Worm (Caenorhabditis elegans): Measurements from ENCODE around the gene C25F9.5.
A peak's percentile ranks its signal among the peaks of the same experiment; 100 is the strongest.

C25F9.5 gene

DNA sequence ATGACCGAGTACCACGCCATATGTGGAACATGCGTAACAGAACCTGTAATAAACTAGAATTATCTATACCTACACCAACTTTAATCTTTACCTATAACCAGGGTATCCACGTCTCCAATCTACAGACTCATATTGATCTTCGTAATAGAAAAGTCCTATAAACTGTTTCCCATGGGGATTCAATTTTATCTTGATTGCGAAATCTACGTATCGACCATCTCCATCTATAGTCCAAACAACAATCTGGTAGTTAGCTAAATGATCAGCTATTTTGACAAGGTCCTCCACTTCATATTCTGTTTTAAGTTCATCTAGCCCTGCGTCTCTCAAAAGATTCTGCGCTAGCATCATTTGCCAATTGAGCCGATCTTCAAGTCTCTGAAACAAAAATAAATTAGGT is 18.9 kb upstream of the C25F9.5 start:
- TF ChIP-seq rnt-1 (tag; optimal IDR thresholded peaks at IDR 0.05) = peak; percentile 38
- no peak for TF ChIP-seq nhr-76 (tag; optimal IDR thresholded peaks at IDR 0.05)
- no peak for TF ChIP-seq ceh-8 (GFP tag; optimal IDR thresholded peaks at IDR 0.05)
- no peak for TF ChIP-seq lin-39 (tag; optimal IDR thresholded peaks at IDR 0.05)
- TF ChIP-seq C04F5.9 (tag; optimal IDR thresholded peaks at IDR 0.05) = no peak
- no peak for TF ChIP-seq xbp-1 (tag; optimal IDR thresholded peaks at IDR 0.05)
- TF ChIP-seq nhr-28 (tag; optimal IDR thresholded peaks at IDR 0.05) = no peak
- TF ChIP-seq unc-62 (GFP tag; optimal IDR thresholded peaks at IDR 0.05) = no peak
- TF ChIP-seq vab-15 (tag; optimal IDR thresholded peaks at IDR 0.05) = no peak
- TF ChIP-seq blmp-1 (tag; optimal IDR thresholded peaks at IDR 0.05) = no peak
- peak; percentile 21 for TF ChIP-seq snu-23 (GFP tag; optimal IDR thresholded peaks at IDR 0.05)
- peak; percentile 61 for TF ChIP-seq nhr-20 (tag; optimal IDR thresholded peaks at IDR 0.05)
- TF ChIP-seq lsy-2 (tag; optimal IDR thresholded peaks at IDR 0.05) = peak; percentile 13 to 15
- TF ChIP-seq mab-9 (GFP tag; IDR thresholded peaks at IDR 0.05) = no peak
- TF ChIP-seq zip-4 (GFP tag; optimal IDR thresholded peaks at IDR 0.05) = peak; percentile 19
- peak; percentile 73 for TF ChIP-seq lin-14 (GFP tag; optimal IDR thresholded peaks at IDR 0.05)
- TF ChIP-seq nhr-71 (tag; optimal IDR thresholded peaks at IDR 0.05) = peak; percentile 36
- no peak for TF ChIP-seq dsc-1 (tag; optimal IDR thresholded peaks at IDR 0.05)
- no peak for TF ChIP-seq fkh-4 (tag; optimal IDR thresholded peaks at IDR 0.05; ENCODE audit: borderline replicate concordance)
- TF ChIP-seq tbx-2 (tag; optimal IDR thresholded peaks at IDR 0.05) = no peak
- no peak for TF ChIP-seq unc-30 (tag; optimal IDR thresholded peaks at IDR 0.05)
- no peak for TF ChIP-seq elt-2 (tag; optimal IDR thresholded peaks at IDR 0.05)
- no peak for TF ChIP-seq mef-2 (tag; optimal IDR thresholded peaks at IDR 0.05)
- TF ChIP-seq nhr-19 (GFP tag; conservative IDR thresholded peaks at IDR 0.05) = peak; percentile 29; the same call in 1 of the 2 replicates
- TF ChIP-seq grh-1 (GFP tag; IDR thresholded peaks at IDR 0.05) = peak; percentile 45; the same call in 1 of the 2 replicates
- TF ChIP-seq nhr-90 (tag; optimal IDR thresholded peaks at IDR 0.05; ENCODE audit: poor library complexity) = no peak
- peak; percentile 95 for TF ChIP-seq nhr-85 (tag)

DNA sequence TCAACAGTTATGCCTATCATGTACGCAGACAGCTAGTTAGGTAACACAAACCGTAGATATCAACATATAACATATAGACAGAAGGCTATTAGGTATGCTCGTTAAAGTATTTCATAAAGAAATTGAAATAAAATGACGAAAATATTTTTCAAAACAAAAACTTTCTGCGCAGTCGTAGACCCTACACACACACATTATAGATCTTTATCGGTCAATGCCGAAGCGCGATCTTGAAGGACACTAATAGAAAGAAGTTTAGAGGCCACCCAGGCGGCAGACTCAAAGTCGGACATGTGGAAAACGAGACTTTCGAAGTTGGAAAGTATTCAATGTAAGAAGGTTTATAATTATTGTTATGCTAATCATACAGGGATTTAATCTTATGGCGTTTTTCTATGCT is 18.3 kb upstream of the C25F9.5 start:
- peak; percentile 56 for TF ChIP-seq snu-23 (GFP tag; optimal IDR thresholded peaks at IDR 0.05)
- TF ChIP-seq lsy-2 (tag; optimal IDR thresholded peaks at IDR 0.05) = peak in 1 of 2 experiments; percentile 18
- TF ChIP-seq nhr-71 (tag; optimal IDR thresholded peaks at IDR 0.05) = peak; percentile 54
- peak; percentile 76 for TF ChIP-seq nhr-85 (tag)
- peak; percentile 74 for TF ChIP-seq nhr-20 (tag; optimal IDR thresholded peaks at IDR 0.05)
- peak; percentile 17 for TF ChIP-seq nhr-47 (tag; optimal IDR thresholded peaks at IDR 0.05)
- TF ChIP-seq lin-14 (GFP tag; optimal IDR thresholded peaks at IDR 0.05) = peak; percentile 73
- TF ChIP-seq nhr-76 (tag; optimal IDR thresholded peaks at IDR 0.05) = no peak
- TF ChIP-seq ztf-11 (tag; optimal IDR thresholded peaks at IDR 0.05) = no peak
- peak; percentile 57 for TF ChIP-seq blmp-1 (tag; optimal IDR thresholded peaks at IDR 0.05)
- TF ChIP-seq nhr-90 (tag; optimal IDR thresholded peaks at IDR 0.05; ENCODE audit: poor library complexity) = peak; percentile 28
- TF ChIP-seq mef-2 (tag; optimal IDR thresholded peaks at IDR 0.05) = no peak
- TF ChIP-seq sup-37 (GFP tag; optimal IDR thresholded peaks at IDR 0.05) = peak; percentile 17

DNA sequence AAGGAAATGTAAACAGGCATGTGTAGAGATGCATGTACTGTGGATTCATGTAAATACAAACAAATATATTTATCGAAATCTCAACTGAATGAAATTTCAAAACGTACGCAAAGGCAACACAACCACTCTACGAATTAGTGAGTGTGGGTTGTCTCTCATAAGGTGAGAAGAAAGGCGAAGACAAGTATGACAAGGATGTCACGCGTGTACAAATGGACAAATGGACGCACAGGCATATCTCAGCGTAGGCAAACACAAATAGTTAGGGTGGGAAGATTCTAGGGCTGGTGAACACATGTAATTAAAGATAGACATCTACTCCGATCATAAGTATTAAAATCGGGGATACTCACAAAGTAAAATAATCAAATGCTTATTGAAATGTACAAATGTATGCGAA is 17.4 kb upstream of the C25F9.5 start:
- TF ChIP-seq egl-13 (tag; optimal IDR thresholded peaks at IDR 0.05) (no peak), tlp-1 (tag; optimal IDR thresholded peaks at IDR 0.05) (no peak), C04F5.9 (tag; optimal IDR thresholded peaks at IDR 0.05) (no peak), mab-9 (GFP tag; IDR thresholded peaks at IDR 0.05) (no peak), unc-62 (GFP tag; optimal IDR thresholded peaks at IDR 0.05) (no peak), lin-13 (GFP tag; optimal IDR thresholded peaks at IDR 0.05) (no peak), lin-39 (tag; optimal IDR thresholded peaks at IDR 0.05) (no peak), hpl-2 (GFP tag; optimal IDR thresholded peaks at IDR 0.05) (no peak), ceh-63 (GFP tag; optimal IDR thresholded peaks at IDR 0.05) (no peak), isw-1 (GFP tag; IDR thresholded peaks at IDR 0.05) (no peak), nhr-77 (tag; optimal IDR thresholded peaks at IDR 0.05) (no peak), lin-14 (GFP tag; optimal IDR thresholded peaks at IDR 0.05) (peak; percentile 61), ceh-90 (tag; optimal IDR thresholded peaks at IDR 0.05) (no peak), nhr-71 (tag; optimal IDR thresholded peaks at IDR 0.05) (peak; percentile 24), blmp-1 (tag; optimal IDR thresholded peaks at IDR 0.05) (peak; percentile 20), grh-1 (GFP tag; IDR thresholded peaks at IDR 0.05) (no peak), ceh-82 (tag; optimal IDR thresholded peaks at IDR 0.05) (no peak), zag-1 (tag; optimal IDR thresholded peaks at IDR 0.05) (no peak), nhr-85 (tag) (peak; percentile 88), ama-1 (optimal IDR thresholded peaks at IDR 0.05) (no peak), nhr-90 (tag; optimal IDR thresholded peaks at IDR 0.05; ENCODE audit: poor library complexity) (peak; percentile 12), nhr-20 (tag; optimal IDR thresholded peaks at IDR 0.05) (peak; percentile 60), snu-23 (GFP tag; optimal IDR thresholded peaks at IDR 0.05) (peak; percentile 55), ztf-4 (tag; optimal IDR thresholded peaks at IDR 0.05) (no peak)

Measured in whole organism, L1 larva.